Fruit fly (Drosophila melanogaster) whole organism, embryonic: ENCODE data around the gene CG5435.

Experiments used
- Blimp-1 ChIP-seq: fragments of 200-800 bp; sonication (Bioruptor generic); optimal IDR thresholded peaks from 3 replicates; lab custom pipeline; 2018; ENCODE audit warnings: missing biosample characterization, missing genetic modification characterization, mild to moderate bottlenecking, moderate library complexity, missing genetic modification reagents
- CG1024 ChIP-seq: fragments of 200-800 bp; sonication (Bioruptor generic); IDR thresholded peaks from 2 replicates; pipeline ENCODE4 v1.3.6; 2022; ENCODE audit warnings: missing biosample characterization, missing genetic modification characterization
- CG11456 ChIP-seq: fragments of 200-800 bp; sonication (Bioruptor generic); IDR thresholded peaks from 3 replicates; pipeline ENCODE4 v1.3.6; 2022; ENCODE audit warnings: missing biosample characterization, missing genetic modification characterization
- CG13424 ChIP-seq: fragments of 200-800 bp; sonication (Bioruptor generic); optimal IDR thresholded peaks from 2 replicates; lab custom pipeline; 2019; ENCODE audit warnings: missing biosample characterization, mild to moderate bottlenecking, missing genetic modification characterization, moderate library complexity
- CG14710 ChIP-seq: fragments of 200-800 bp; sonication (Bioruptor generic); optimal IDR thresholded peaks from 3 replicates; lab custom pipeline; 2019; ENCODE audit warnings: missing biosample characterization, mild to moderate bottlenecking, missing genetic modification characterization, moderate library complexity
- CG15696 ChIP-seq: fragments of 200-800 bp; sonication (Bioruptor generic); optimal IDR thresholded peaks from 2 replicates; lab custom pipeline; 2019; ENCODE audit warnings: missing biosample characterization, mild to moderate bottlenecking, missing genetic modification characterization, moderate library complexity
- CG16863 ChIP-seq: fragments of 200-800 bp; sonication (Bioruptor generic); optimal IDR thresholded peaks from 3 replicates; lab custom pipeline; 2016; ENCODE audit warnings: missing biosample characterization, missing genetic modification characterization
- CG17186 ChIP-seq: fragments of 200-800 bp; sonication (Bioruptor generic); optimal IDR thresholded peaks from 3 replicates; lab custom pipeline; 2017; ENCODE audit warnings: missing biosample characterization, missing genetic modification reagents, missing genetic modification characterization
- CG18262 ChIP-seq: fragments of 200-800 bp; optimal IDR thresholded peaks from 3 replicates; lab custom pipeline; 2019; ENCODE audit warnings: missing biosample characterization, mild to moderate bottlenecking, missing genetic modification characterization, moderate library complexity
- CG2120 ChIP-seq: fragments of 200-800 bp; sonication (Bioruptor generic); optimal IDR thresholded peaks from 3 replicates; lab custom pipeline; 2016; ENCODE audit warnings: missing biosample characterization, missing genetic modification characterization
- CG2129 ChIP-seq: fragments of 200-800 bp; sonication (Bioruptor generic); IDR thresholded peaks from 2 replicates; pipeline ENCODE4 v1.3.6; 2022; ENCODE audit warnings: missing biosample characterization, missing genetic modification characterization; ENCODE audit not compliant: partially characterized antibody
- CG2678 ChIP-seq: fragments of 200-800 bp; sonication (Bioruptor generic); optimal IDR thresholded peaks from 3 replicates; lab custom pipeline; 2019; ENCODE audit warnings: missing biosample characterization, mild to moderate bottlenecking, missing genetic modification characterization, moderate library complexity
- CG30403 ChIP-seq: fragments of 200-800 bp; sonication (Bioruptor generic); optimal IDR thresholded peaks from 3 replicates; lab custom pipeline; 2016; ENCODE audit warnings: missing biosample characterization, missing genetic modification characterization
- CG3281 ChIP-seq: fragments of 200-800 bp; sonication (Bioruptor generic); optimal IDR thresholded peaks from 3 replicates; lab custom pipeline; 2017; ENCODE audit warnings: missing biosample characterization, mild to moderate bottlenecking, missing genetic modification characterization
- CG34422 ChIP-seq: fragments of 200-800 bp; sonication (Bioruptor generic); IDR thresholded peaks from 3 replicates; pipeline ENCODE4 v1.3.6; 2022; ENCODE audit warnings: missing biosample characterization, missing genetic modification characterization
- CG4424 ChIP-seq: fragments of 200-800 bp; sonication (Bioruptor generic); optimal IDR thresholded peaks from 3 replicates; lab custom pipeline; 2016; ENCODE audit warnings: missing biosample characterization, missing genetic modification characterization
- CG4707 ChIP-seq: fragments of 200-800 bp; sonication (Bioruptor generic); optimal IDR thresholded peaks from 2 replicates; lab custom pipeline; 2018; ENCODE audit warnings: missing biosample characterization, mild to moderate bottlenecking, missing genetic modification characterization, moderate library complexity
- CG7556 ChIP-seq: fragments of 200-800 bp; sonication (Bioruptor generic); optimal IDR thresholded peaks from 2 replicates; lab custom pipeline; 2017; ENCODE audit warnings: missing biosample characterization, mild to moderate bottlenecking, missing genetic modification characterization
- CG7839 ChIP-seq: fragments of 200-800 bp; sonication (Bioruptor generic); optimal IDR thresholded peaks from 3 replicates; lab custom pipeline; 2018; ENCODE audit warnings: missing biosample characterization, mild to moderate bottlenecking, missing genetic modification characterization, moderate library complexity
- CG8924 ChIP-seq: fragments of 200-800 bp; optimal IDR thresholded peaks from 3 replicates; lab custom pipeline; 2019; ENCODE audit warnings: missing biosample characterization, mild to moderate bottlenecking, missing genetic modification characterization, moderate library complexity
- CG9727 ChIP-seq: fragments of 200-800 bp; sonication (Bioruptor generic); optimal IDR thresholded peaks from 3 replicates; lab custom pipeline; 2017; ENCODE audit warnings: missing biosample characterization, mild to moderate bottlenecking, missing genetic modification characterization
- CoRest ChIP-seq: fragments of 200-800 bp; sonication (Bioruptor generic); optimal IDR thresholded peaks from 3 replicates; lab custom pipeline; 2018; ENCODE audit warnings: missing biosample characterization, mild to moderate bottlenecking, missing genetic modification characterization, moderate library complexity
- D ChIP-seq, 2 experiments: fragments of 200-800 bp in 1 of 2; fragments of >200 bp in 1 of 2; sonication (Bioruptor generic) in 1 of 2; optimal IDR thresholded peaks; 2 replicates in 1 of 2; 3 replicates in 1 of 2; lab custom pipeline; 2017; ENCODE audit warnings: mild to moderate bottlenecking in 1 of 2, missing biosample characterization in 1 of 2, missing genetic modification characterization in 1 of 2, missing genetic modification reagents in 1 of 2
- Dll ChIP-seq: fragments of 200-800 bp; sonication (Bioruptor generic); IDR thresholded peaks from 4 replicates; pipeline ENCODE4 v1.3.6; 2022; ENCODE audit warnings: missing biosample characterization, missing genetic modification characterization; ENCODE audit not compliant: partially characterized antibody
- Dp ChIP-seq: fragments of 200-800 bp; sonication (Bioruptor generic); optimal IDR thresholded peaks from 2 replicates; lab custom pipeline; 2018; ENCODE audit warnings: missing biosample characterization, mild to moderate bottlenecking, missing genetic modification characterization, moderate library complexity
- HLH4C ChIP-seq: fragments of 200-800 bp; sonication (Bioruptor generic); IDR thresholded peaks from 3 replicates; pipeline ENCODE4 v1.3.6; 2022; ENCODE audit warnings: missing biosample characterization, missing genetic modification characterization; ENCODE audit not compliant: partially characterized antibody
- Hr3 ChIP-seq: fragments of 200-800 bp; sonication (Bioruptor generic); optimal IDR thresholded peaks from 3 replicates; lab custom pipeline; 2016; ENCODE audit warnings: missing biosample characterization, missing genetic modification characterization
- Hr51 ChIP-seq, 2 experiments: fragments of 200-800 bp; sonication (Bioruptor generic); optimal IDR thresholded peaks; 2 replicates in 1 of 2; 3 replicates in 1 of 2; lab custom pipeline; 2016 to 2018; ENCODE audit warnings: missing biosample characterization in 2 of 2, missing genetic modification characterization in 2 of 2, mild to moderate bottlenecking in 1 of 2, moderate library complexity in 1 of 2
- Hsf ChIP-seq: fragments of 200-800 bp; sonication (Bioruptor generic); optimal IDR thresholded peaks from 3 replicates; lab custom pipeline; 2016; ENCODE audit warnings: missing biosample characterization, missing genetic modification characterization
- Jarid2 ChIP-seq: fragments of 200-800 bp; sonication (Bioruptor generic); optimal IDR thresholded peaks from 3 replicates; lab custom pipeline; 2017; ENCODE audit warnings: mild to moderate bottlenecking, missing biosample characterization, missing genetic modification reagents, missing genetic modification characterization
- Meics ChIP-seq: fragments of 200-800 bp; sonication (Bioruptor generic); optimal IDR thresholded peaks from 2 replicates; lab custom pipeline; 2017; ENCODE audit warnings: missing biosample characterization, mild to moderate bottlenecking, missing genetic modification characterization
- Nf-YB ChIP-seq: fragments of 200-800 bp; sonication (Bioruptor generic); optimal IDR thresholded peaks from 3 replicates; lab custom pipeline; 2019; ENCODE audit warnings: missing biosample characterization, mild to moderate bottlenecking, missing genetic modification characterization, moderate library complexity
- Sox100B ChIP-seq: fragments of 200-800 bp; sonication (Bioruptor generic); optimal IDR thresholded peaks from 3 replicates; lab custom pipeline; 2018; ENCODE audit warnings: missing biosample characterization, mild to moderate bottlenecking, missing genetic modification characterization
- bcd ChIP-seq: fragments of 200-800 bp; sonication (Bioruptor generic); optimal IDR thresholded peaks from 2 replicates; lab custom pipeline; 2017; ENCODE audit warnings: missing biosample characterization, mild to moderate bottlenecking, missing genetic modification characterization
- bsh ChIP-seq, 2 experiments: fragments of 200-800 bp; sonication (Bioruptor generic); optimal IDR thresholded peaks; 2 replicates each; lab custom pipeline; 2017 to 2018; ENCODE audit warnings: mild to moderate bottlenecking in 2 of 2, missing biosample characterization in 2 of 2, missing genetic modification characterization in 2 of 2, moderate library complexity in 1 of 2
- chinmo ChIP-seq: fragments of 200-800 bp; sonication (Bioruptor generic); IDR thresholded peaks from 4 replicates; pipeline ENCODE4 v1.3.6; 2022; ENCODE audit warnings: missing biosample characterization, missing genetic modification characterization; ENCODE audit not compliant: partially characterized antibody
- cwo ChIP-seq: fragments of 200-800 bp; sonication (Bioruptor generic); optimal IDR thresholded peaks from 3 replicates; lab custom pipeline; 2017; ENCODE audit warnings: missing biosample characterization, missing genetic modification characterization, mild to moderate bottlenecking, moderate library complexity, missing genetic modification reagents
- fd96Cb ChIP-seq: fragments of 200-800 bp; sonication (Bioruptor generic); optimal IDR thresholded peaks from 2 replicates; lab custom pipeline; 2018; ENCODE audit warnings: missing biosample characterization, mild to moderate bottlenecking, missing genetic modification characterization, moderate library complexity
- grau ChIP-seq: fragments of 200-800 bp; optimal IDR thresholded peaks from 3 replicates; lab custom pipeline; 2019; ENCODE audit warnings: missing biosample characterization, mild to moderate bottlenecking, missing genetic modification characterization, moderate library complexity
- hb ChIP-seq: fragments of 200-800 bp; sonication (Bioruptor generic); IDR thresholded peaks from 3 replicates; pipeline ENCODE4 v1.3.6; 2022; ENCODE audit warnings: missing biosample characterization, missing genetic modification characterization; ENCODE audit not compliant: partially characterized antibody
- lab ChIP-seq: fragments of 200-800 bp; sonication (Bioruptor generic); optimal IDR thresholded peaks from 3 replicates; lab custom pipeline; 2017; ENCODE audit warnings: missing biosample characterization, missing genetic modification characterization, mild to moderate bottlenecking, moderate library complexity, missing genetic modification reagents
- phol ChIP-seq: fragments of 200-800 bp; sonication (Bioruptor generic); optimal IDR thresholded peaks from 3 replicates; lab custom pipeline; 2018; ENCODE audit warnings: missing biosample characterization, mild to moderate bottlenecking, missing genetic modification characterization, moderate library complexity
- sens ChIP-seq: fragments of 200-800 bp; sonication (Bioruptor generic); peaks from one replicate; lab custom pipeline; 2016; ENCODE audit warnings: missing biosample characterization, missing genetic modification characterization
- sob ChIP-seq: fragments of 200-800 bp; sonication (Bioruptor generic); IDR thresholded peaks from 2 replicates; pipeline ENCODE4 v1.3.6; 2022; ENCODE audit warnings: missing biosample characterization, missing genetic modification characterization
- sr ChIP-seq: fragments of 200-800 bp; sonication (Bioruptor generic); IDR thresholded peaks from 3 replicates; pipeline ENCODE4 v1.3.6; 2022; ENCODE audit warnings: missing biosample characterization, missing genetic modification characterization
- usp ChIP-seq: fragments of >200 bp; optimal IDR thresholded peaks from 2 replicates; lab custom pipeline; 2017; ENCODE audit warnings: missing biosample characterization, missing genetic modification characterization
- z ChIP-seq: fragments of 200-800 bp; sonication (Bioruptor generic); IDR thresholded peaks from 3 replicates; pipeline ENCODE4 v1.3.6; 2022; ENCODE audit warnings: missing biosample characterization, missing genetic modification characterization

The CG5435 gene

dm6 chr2L:12415485-12416137, 15.1 kb downstream of the CG5435 start (continued):
- TF ChIP-seq CG9727 (GFP tag; lab: Kevin White, UChicago) = peak; percentile 62
- peak; percentile 55 for TF ChIP-seq CG7839
- TF ChIP-seq Dll (GFP tag; lab: Robert Waterston, UW) = no peak
- peak; percentile 13 for TF ChIP-seq bcd (GFP tag; lab: Kevin White, UChicago)
- no peak for TF ChIP-seq CG11456 (GFP tag; lab: Robert Waterston, UW)
- peak; percentile 9 for TF ChIP-seq Hr3
- no peak for TF ChIP-seq cwo (GFP tag; lab: Kevin White, UChicago)
- no peak for TF ChIP-seq sob (GFP tag; lab: Robert Waterston, UW)
- no peak for TF ChIP-seq CG16863
- TF ChIP-seq chinmo (GFP tag; lab: Robert Waterston, UW) = 0 out of 4 replicates have a peak, but pooled peaks have one; percentile 58
- TF ChIP-seq bsh (GFP tag; optimal IDR thresholded peaks at IDR 0.05; lab: Kevin White, UChicago) = peak in 1 of 2 experiments; percentile 16
- TF ChIP-seq CG2678 = peak; percentile 55
- TF ChIP-seq Meics (GFP tag; lab: Kevin White, UChicago) = peak; percentile 48
- TF ChIP-seq CG1024 (GFP tag; lab: Robert Waterston, UW) = no peak
- no peak for TF ChIP-seq HLH4C (GFP tag; lab: Robert Waterston, UW)
- peak; percentile 84 for TF ChIP-seq sens (GFP tag; lab: Kevin White, UChicago)
- TF ChIP-seq CG2120 (GFP tag; lab: Kevin White, UChicago) = peak; percentile 37
- TF ChIP-seq fd96Cb = peak; percentile 31
- peak; percentile 34 for TF ChIP-seq CG8924 (tag; lab: Kevin White, UChicago)
- peak; percentile 37 for TF ChIP-seq Blimp-1 (GFP tag; lab: Kevin White, UChicago)
- TF ChIP-seq CG17186 (GFP tag; lab: Kevin White, UChicago) = no peak
- TF ChIP-seq Jarid2 (GFP tag; lab: Kevin White, UChicago) = no peak
- peak in 1 of 2 experiments; percentile 44 for TF ChIP-seq Hr51 (GFP tag; optimal IDR thresholded peaks at IDR 0.05; lab: Kevin White, UChicago)
- TF ChIP-seq Nf-YB (GFP tag; lab: Kevin White, UChicago) = peak; percentile 14
- TF ChIP-seq CG14710 (tag; lab: Kevin White, UChicago) = peak; percentile 42
- TF ChIP-seq CG4707 (GFP tag; lab: Kevin White, UChicago) = no peak
- peak; percentile 63 for TF ChIP-seq CG18262 (tag; lab: Kevin White, UChicago)
- no peak for TF ChIP-seq sr (GFP tag; lab: Robert Waterston, UW)
- peak; percentile 12 for TF ChIP-seq CG13424 (tag; lab: Kevin White, UChicago)
- peak; percentile 46 for TF ChIP-seq CoRest (tag; lab: Kevin White, UChicago)
- peak; percentile 53 for TF ChIP-seq CG30403 (GFP tag; lab: Kevin White, UChicago)
- peak; percentile 14 for TF ChIP-seq CG3281 (GFP tag; lab: Kevin White, UChicago)
- TF ChIP-seq hb (GFP tag; lab: Robert Waterston, UW) = no peak
- no peak for TF ChIP-seq CG34422
- no peak for TF ChIP-seq usp (GFP tag; lab: Kevin White, UChicago)
- TF ChIP-seq CG4424 (GFP tag; lab: Kevin White, UChicago) = peak; percentile 19
- peak; percentile 42 for TF ChIP-seq Sox100B
- TF ChIP-seq Hsf (GFP tag; lab: Kevin White, UChicago) = no peak
- TF ChIP-seq z (GFP tag; lab: Robert Waterston, UW) = peak; percentile 66; the same call in 2 of the 3 replicates
- TF ChIP-seq phol = peak; percentile 46
- peak; percentile 6 for TF ChIP-seq lab (GFP tag; lab: Kevin White, UChicago)
- TF ChIP-seq CG2129 (GFP tag; lab: Robert Waterston, UW) = no peak
- TF ChIP-seq Dp (GFP tag; lab: Kevin White, UChicago) = no peak
- TF ChIP-seq grau (tag; lab: Kevin White, UChicago) = peak; percentile 37
- peak; percentile 59 for TF ChIP-seq CG7556 (GFP tag; lab: Kevin White, UChicago)
- TF ChIP-seq D (optimal IDR thresholded peaks at IDR 0.05; lab: Kevin White, UChicago) = no peak
- TF ChIP-seq D (GFP tag; optimal IDR thresholded peaks at IDR 0.05; lab: Kevin White, UChicago) = peak; percentile 2
- TF ChIP-seq CG15696 = peak; percentile 13
